Fruit fly (Drosophila melanogaster): ENCODE results near the gene CG6565.

- TF ChIP-seq OdsH (GFP tag; optimal IDR thresholded peaks at IDR 0.05) (no peak), CG9139 (GFP tag; optimal IDR thresholded peaks at IDR 0.05) (no peak), achi (GFP tag; optimal IDR thresholded peaks at IDR 0.05) (no peak), spab (GFP tag; optimal IDR thresholded peaks at IDR 0.05) (no peak), CG15336 (GFP tag; IDR thresholded peaks at IDR 0.05) (no peak), Lpt (GFP tag; optimal IDR thresholded peaks at IDR 0.05) (no peak)
Observed at dm6 chr2L:13347473-13347872, 26.3 kb upstream of the CG6565 start, which contains the start of gene CG16826.
